Worm (Caenorhabditis elegans) whole organism, L2 larva: Measurements from ENCODE around the gene fbxa-144.

Experiments
- blmp-1 ChIP-seq: sonication (generic microtip); optimal IDR thresholded peaks from 2 replicates; lab custom pipeline; 2017; ENCODE audit warnings: missing genetic modification characterization, mild to moderate bottlenecking, missing compliant biosample characterization, antibody characterized with exemption, moderate library complexity; ENCODE audit not compliant: insufficient read depth
- ceh-16 ChIP-seq: fragments of 150-350 bp; optimal IDR thresholded peaks from 2 replicates; lab custom pipeline; 2014; ENCODE audit warnings: missing biosample characterization, missing genetic modification characterization
- lin-11 ChIP-seq: fragments of 150-350 bp; sonication (generic microtip); optimal IDR thresholded peaks from 2 replicates; lab custom pipeline; 2014; ENCODE audit warnings: missing biosample characterization, missing genetic modification characterization, inconsistent platforms, mixed read lengths
- lin-39 ChIP-seq: fragments of 150-350 bp; optimal IDR thresholded peaks from 2 replicates; lab custom pipeline; 2014; ENCODE audit warnings: missing biosample characterization, missing genetic modification reagents, missing genetic modification characterization
- lsy-2 ChIP-seq, 2 experiments: fragments of 150-350 bp in 1 of 2; sonication (generic microtip) in 1 of 2; optimal IDR thresholded peaks; 2 replicates each; lab custom pipeline; 2014 to 2017; ENCODE audit warnings: missing biosample characterization in 2 of 2, missing genetic modification characterization in 2 of 2
- mdl-1 ChIP-seq, 2 experiments: fragments of 150-350 bp in 1 of 2; sonication (generic microtip) in 1 of 2; optimal IDR thresholded peaks; 2 replicates each; lab custom pipeline; 2017; ENCODE audit warnings: missing biosample characterization in 2 of 2, missing genetic modification characterization in 2 of 2
- nhr-25 ChIP-seq: fragments of 150-350 bp; sonication (generic microtip); optimal IDR thresholded peaks from 3 replicates; lab custom pipeline; 2014; ENCODE audit warnings: missing biosample characterization, missing genetic modification characterization

ce11 chrV:16163719-16164118, 31.1 kb upstream of the fbxa-144 start, which contains the start of gene F10A3.12:
- TF ChIP-seq lin-11 (tag; lab: Kevin White, UChicago) (no peak), lin-39 (tag; lab: Kevin White, UChicago) (no peak), lsy-2 (tag; optimal IDR thresholded peaks at IDR 0.05; lab: Kevin White, UChicago) (no peak), blmp-1 (tag; lab: Kevin White, UChicago) (no peak), nhr-25 (tag; lab: Kevin White, UChicago) (no peak), ceh-16 (tag; lab: Kevin White, UChicago) (no peak), mdl-1 (tag; optimal IDR thresholded peaks at IDR 0.05; lab: Kevin White, UChicago) (no peak)
